Worm (Caenorhabditis elegans) whole organism, L3 larva: Measurements from ENCODE around the gene unc-31.

Experiments
- ceh-82 ChIP-seq: fragments of 150-350 bp; optimal IDR thresholded peaks from 2 replicates; lab custom pipeline; 2014; ENCODE audit warnings: missing biosample characterization, missing genetic modification characterization
- lin-15B ChIP-seq: fragments of 150-350 bp; optimal IDR thresholded peaks from 2 replicates; lab custom pipeline; 2014; ENCODE audit warnings: missing biosample characterization, missing genetic modification characterization
- nfya-1 ChIP-seq: sonication (generic microtip); optimal IDR thresholded peaks from 2 replicates; lab custom pipeline; 2017; ENCODE audit warnings: missing genetic modification characterization, mild to moderate bottlenecking, missing compliant biosample characterization, antibody characterized with exemption, moderate library complexity; ENCODE audit not compliant: insufficient read depth
- nhr-67 ChIP-seq: fragments of 150-350 bp; optimal IDR thresholded peaks from 2 replicates; lab custom pipeline; 2014; ENCODE audit warnings: missing biosample characterization, missing genetic modification characterization
- nhr-77 ChIP-seq: fragments of 150-350 bp; optimal IDR thresholded peaks from 2 replicates; lab custom pipeline; 2014; ENCODE audit warnings: missing biosample characterization, missing genetic modification characterization
- snpc-4 ChIP-seq: fragments of 150-350 bp; optimal IDR thresholded peaks from 2 replicates; lab custom pipeline; 2014; ENCODE audit warnings: missing biosample characterization, missing genetic modification characterization
- unc-39 ChIP-seq: sonication (generic microtip); optimal IDR thresholded peaks from 4 replicates; lab custom pipeline; 2017; ENCODE audit warnings: missing biosample characterization, missing genetic modification characterization

DNA sequence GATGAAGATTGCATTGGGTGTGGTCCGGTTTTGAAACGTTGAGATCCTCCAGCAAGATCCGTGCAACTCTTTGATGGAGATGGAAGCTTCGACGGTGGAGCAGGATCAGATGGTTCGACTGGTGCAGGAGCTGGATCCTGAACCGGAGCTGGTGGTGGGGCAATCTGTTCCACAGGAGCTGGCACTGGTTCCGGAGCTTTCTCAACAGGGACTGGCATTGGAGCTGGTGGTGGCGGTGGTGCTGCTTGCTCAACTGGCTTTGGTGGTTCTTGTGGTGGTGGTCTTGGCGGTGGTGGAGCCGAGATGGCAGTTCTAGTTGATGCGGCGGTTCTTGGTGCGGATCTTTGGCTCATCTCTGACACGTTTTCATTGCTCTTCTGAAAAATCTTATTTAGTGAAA, 30.0 kb upstream of the unc-31 start:
- TF ChIP-seq lin-15B: no peak
- TF ChIP-seq nhr-77 (tag; lab: Kevin White, UChicago): no peak
- TF ChIP-seq nfya-1 (tag; lab: Kevin White, UChicago): no peak
- TF ChIP-seq nhr-67 (tag; lab: Kevin White, UChicago): no peak
- TF ChIP-seq ceh-82 (tag; lab: Kevin White, UChicago): no peak
- TF ChIP-seq unc-39 (tag; lab: Kevin White, UChicago): no peak
- TF ChIP-seq snpc-4: no peak
